Worm (Caenorhabditis elegans) whole organism, late embryonic: ENCODE results near the gene spig-9.

Experiments
- nhr-11 ChIP-seq: fragments of 150-350 bp; optimal IDR thresholded peaks from 2 replicates; lab custom pipeline; 2014; ENCODE audit warnings: missing biosample characterization, missing genetic modification characterization
- nhr-232 ChIP-seq: sonication (generic microtip); optimal IDR thresholded peaks from 2 replicates; lab custom pipeline; 2016; ENCODE audit warnings: missing genetic modification characterization, missing compliant biosample characterization
- pag-3 ChIP-seq: sonication (generic microtip); optimal IDR thresholded peaks from 2 replicates; lab custom pipeline; 2016; ENCODE audit warnings: missing compliant biosample characterization, missing genetic modification characterization, borderline replicate concordance

- no peak for TF ChIP-seq pag-3 (tag; lab: Kevin White, UChicago)
- no peak for TF ChIP-seq nhr-11
- TF ChIP-seq nhr-232 (tag; lab: Kevin White, UChicago): no peak
Measured at ce11 chrV:13645848-13646578, 34.3 kb upstream of the spig-9 start.
